Worm (Caenorhabditis elegans) whole organism, young adult: ENCODE results near the gene C17H12.6.

Experiments used
- D2030.7 ChIP-seq: fragments of 200-800 bp; sonication (Bioruptor generic); IDR thresholded peaks from 2 replicates; pipeline ENCODE4 v1.3.6; 2022; ENCODE audit warnings: missing genetic modification reagents, missing genetic modification characterization, missing compliant biosample characterization
- F10E7.11 ChIP-seq: sonication (generic microtip); optimal IDR thresholded peaks from 2 replicates; lab custom pipeline; 2017; ENCODE audit warnings: mild to moderate bottlenecking, missing genetic modification characterization, moderate library complexity, missing compliant biosample characterization
- F33H1.4 ChIP-seq: fragments of 200-800 bp; sonication (Bioruptor generic); IDR thresholded peaks from 2 replicates; pipeline ENCODE4 v1.3.6; 2022; ENCODE audit warnings: missing genetic modification reagents, missing genetic modification characterization, missing compliant biosample characterization
- F39B2.1 ChIP-seq: fragments of 200-800 bp; sonication (Bioruptor generic); IDR thresholded peaks from 2 replicates; pipeline ENCODE4 v1.3.6; 2022; ENCODE audit warnings: missing genetic modification reagents, missing genetic modification characterization, missing compliant biosample characterization
- F49E8.2 ChIP-seq: sonication (generic microtip); optimal IDR thresholded peaks from 3 replicates; lab custom pipeline; 2017; ENCODE audit warnings: missing genetic modification characterization, mild to moderate bottlenecking, missing compliant biosample characterization, antibody characterized with exemption, moderate library complexity; ENCODE audit not compliant: insufficient read depth
- F52B5.7 ChIP-seq: sonication (generic microtip); optimal IDR thresholded peaks from 2 replicates; lab custom pipeline; 2016; ENCODE audit warnings: mild to moderate bottlenecking, missing genetic modification characterization, missing compliant biosample characterization
- K11D2.4 ChIP-seq: fragments of 200-800 bp; sonication (Bioruptor generic); IDR thresholded peaks from 2 replicates; pipeline ENCODE4 v1.3.6; 2022; ENCODE audit warnings: missing genetic modification reagents, missing genetic modification characterization, missing compliant biosample characterization
- K12H6.12 ChIP-seq: fragments of 200-800 bp; sonication (Bioruptor generic); optimal IDR thresholded peaks from 2 replicates; lab custom pipeline; 2018; ENCODE audit warnings: mild to moderate bottlenecking, missing genetic modification characterization, missing compliant biosample characterization
- T07F8.4 ChIP-seq: sonication (generic microtip); optimal IDR thresholded peaks from 2 replicates; lab custom pipeline; 2016; ENCODE audit warnings: mild to moderate bottlenecking, missing genetic modification characterization, moderate library complexity, missing compliant biosample characterization
- Y56A3A.18 ChIP-seq: fragments of 200-800 bp; sonication (Bioruptor generic); IDR thresholded peaks from 2 replicates; pipeline ENCODE4 v1.3.6; 2022; ENCODE audit warnings: missing genetic modification reagents, missing genetic modification characterization, missing compliant biosample characterization
- Y79H2A.3 ChIP-seq: fragments of 200-800 bp; sonication (Bioruptor generic); conservative IDR thresholded peaks from 2 replicates; pipeline ENCODE4 v1.3.6; 2022; ENCODE audit warnings: missing genetic modification reagents, missing genetic modification characterization, missing compliant biosample characterization
- ama-1 ChIP-seq, 3 experiments: fragments of 150-350 bp in 1 of 3; sonication (generic microtip) in 2 of 3; optimal IDR thresholded peaks; 2 replicates each; lab custom pipeline; 2014 to 2018; ENCODE audit warnings: missing biosample characterization in 2 of 3, missing genetic modification characterization in 2 of 3, missing genetic modification reagents in 2 of 3
- attf-3 ChIP-seq: fragments of 200-800 bp; sonication (Bioruptor generic); conservative IDR thresholded peaks from 2 replicates; pipeline ENCODE4 v1.3.6; 2022; ENCODE audit warnings: missing genetic modification reagents, missing genetic modification characterization, missing compliant biosample characterization
- ccch-3 ChIP-seq: fragments of 200-800 bp; sonication (Bioruptor generic); optimal IDR thresholded peaks from 2 replicates; lab custom pipeline; 2018; ENCODE audit warnings: mild to moderate bottlenecking, missing genetic modification characterization, missing compliant biosample characterization
- ceh-79 ChIP-seq: sonication (generic microtip); optimal IDR thresholded peaks from 2 replicates; lab custom pipeline; 2017; ENCODE audit warnings: mild to moderate bottlenecking, missing genetic modification characterization, missing compliant biosample characterization
- ceh-91 ChIP-seq: fragments of 200-800 bp; sonication (Bioruptor generic); IDR thresholded peaks from 2 replicates; pipeline ENCODE4 v1.3.6; 2022; ENCODE audit warnings: missing genetic modification reagents, missing genetic modification characterization, missing compliant biosample characterization
- chd-7 ChIP-seq: sonication (generic microtip); optimal IDR thresholded peaks from 2 replicates; lab custom pipeline; 2016; ENCODE audit warnings: mild to moderate bottlenecking, missing genetic modification characterization, moderate library complexity, missing compliant biosample characterization
- dox-1 ChIP-seq: fragments of 200-800 bp; sonication (Bioruptor generic); IDR thresholded peaks from 2 replicates; pipeline ENCODE4 v1.3.6; 2022; ENCODE audit warnings: missing genetic modification reagents, missing genetic modification characterization, missing compliant biosample characterization
- egrh-3 ChIP-seq: fragments of 200-800 bp; sonication (Bioruptor generic); IDR thresholded peaks from 2 replicates; pipeline ENCODE4 v1.3.6; 2022; ENCODE audit warnings: missing genetic modification reagents, missing genetic modification characterization, missing compliant biosample characterization
- ets-4 ChIP-seq: fragments of 200-800 bp; sonication (Bioruptor generic); optimal IDR thresholded peaks from 2 replicates; lab custom pipeline; 2018; ENCODE audit warnings: mild to moderate bottlenecking, missing genetic modification characterization, missing compliant biosample characterization
- him-1 ChIP-seq: sonication (generic microtip); optimal IDR thresholded peaks from 2 replicates; lab custom pipeline; 2016; ENCODE audit warnings: missing genotype, missing genetic modification reagents, missing genetic modification characterization, missing compliant biosample characterization
- hmg-1.2 ChIP-seq: fragments of 200-800 bp; sonication (Bioruptor generic); IDR thresholded peaks from 2 replicates; pipeline ENCODE4 v1.3.6; 2022; ENCODE audit warnings: missing genetic modification reagents, missing genetic modification characterization, missing compliant biosample characterization
- hrde-1 ChIP-seq: sonication (generic microtip); optimal IDR thresholded peaks from 2 replicates; lab custom pipeline; 2016; ENCODE audit warnings: missing genetic modification characterization, mild to moderate bottlenecking, missing compliant biosample characterization, moderate library complexity, missing genotype, missing genetic modification reagents, borderline replicate concordance
- lin-26 ChIP-seq: fragments of 200-800 bp; sonication (Bioruptor generic); IDR thresholded peaks from 2 replicates; pipeline ENCODE4 v1.3.6; 2022; ENCODE audit warnings: missing genetic modification reagents, missing genetic modification characterization, missing compliant biosample characterization
- lin-35 ChIP-seq, 3 experiments: fragments of 150-350 bp in 2 of 3; sonication (generic microtip) in 1 of 3; optimal IDR thresholded peaks; 2 replicates each; lab custom pipeline; 2014 to 2018; ENCODE audit warnings: missing biosample characterization in 3 of 3, missing genetic modification characterization in 3 of 3, missing genetic modification reagents in 3 of 3
- lin-40 ChIP-seq: sonication (generic microtip); optimal IDR thresholded peaks from 2 replicates; lab custom pipeline; 2016; ENCODE audit warnings: missing genetic modification characterization, mild to moderate bottlenecking, missing compliant biosample characterization, missing genotype, missing genetic modification reagents
- lir-1 ChIP-seq: fragments of 200-800 bp; sonication (Bioruptor generic); conservative IDR thresholded peaks from 2 replicates; pipeline ENCODE4 v1.3.6; 2022; ENCODE audit warnings: missing genetic modification reagents, missing genetic modification characterization, missing compliant biosample characterization
- lsl-1 ChIP-seq: fragments of 200-800 bp; sonication (Bioruptor generic); optimal IDR thresholded peaks from 2 replicates; lab custom pipeline; 2018; ENCODE audit warnings: mild to moderate bottlenecking, missing genetic modification characterization, moderate library complexity, missing compliant biosample characterization
- madf-10 ChIP-seq: sonication (generic microtip); optimal IDR thresholded peaks from 2 replicates; lab custom pipeline; 2016; ENCODE audit warnings: mild to moderate bottlenecking, missing genetic modification characterization, missing compliant biosample characterization
- madf-8 ChIP-seq: fragments of 200-800 bp; sonication (Bioruptor generic); conservative IDR thresholded peaks from 2 replicates; pipeline ENCODE4 v1.3.6; 2022; ENCODE audit warnings: missing genetic modification reagents, missing genetic modification characterization, missing compliant biosample characterization
- nhr-120 ChIP-seq: fragments of 200-800 bp; sonication (Bioruptor generic); IDR thresholded peaks from 2 replicates; pipeline ENCODE4 v1.3.6; 2022; ENCODE audit warnings: missing genetic modification characterization, missing compliant biosample characterization
- nhr-90 ChIP-seq: sonication (generic microtip); optimal IDR thresholded peaks from 2 replicates; lab custom pipeline; 2016; ENCODE audit warnings: missing genotype, mild to moderate bottlenecking, missing genetic modification characterization, missing compliant biosample characterization
- rcor-1 ChIP-seq: fragments of 200-800 bp; sonication (Bioruptor generic); IDR thresholded peaks from 2 replicates; pipeline ENCODE4 v1.3.6; 2022; ENCODE audit warnings: missing genetic modification reagents, missing genetic modification characterization, missing compliant biosample characterization
- rec-8 ChIP-seq, 2 experiments: sonication (generic microtip); optimal IDR thresholded peaks; 2 replicates each; lab custom pipeline; 2016; ENCODE audit warnings: mild to moderate bottlenecking in 2 of 2, missing genetic modification characterization in 2 of 2, missing genetic modification reagents in 2 of 2, missing genotype in 2 of 2, missing biosample characterization in 1 of 2, missing compliant biosample characterization in 1 of 2, moderate library complexity in 1 of 2
- repo-1 ChIP-seq: sonication (generic microtip); optimal IDR thresholded peaks from 2 replicates; lab custom pipeline; 2017; ENCODE audit warnings: mild to moderate bottlenecking, missing genetic modification characterization, missing compliant biosample characterization
- sea-2 ChIP-seq: fragments of 200-800 bp; sonication (Bioruptor generic); IDR thresholded peaks from 2 replicates; pipeline ENCODE4 v1.3.6; 2022; ENCODE audit warnings: missing genetic modification characterization, missing compliant biosample characterization
- snpc-1.1 ChIP-seq: sonication (generic microtip); optimal IDR thresholded peaks from 2 replicates; lab custom pipeline; 2017; ENCODE audit warnings: missing genetic modification characterization, mild to moderate bottlenecking, missing compliant biosample characterization, antibody characterized with exemption, moderate library complexity, missing genotype, missing genetic modification reagents; ENCODE audit not compliant: insufficient read depth
- snpc-4 ChIP-seq, 5 experiments: fragments of 150-350 bp in 1 of 5; sonication (generic microtip) in 4 of 5; optimal IDR thresholded peaks; 2 replicates each; lab custom pipeline; 2014 to 2018; ENCODE audit warnings: missing genetic modification characterization in 5 of 5, missing biosample characterization in 3 of 5, antibody characterized with exemption in 2 of 5, mild to moderate bottlenecking in 2 of 5, missing compliant biosample characterization in 2 of 5, missing genotype in 2 of 5, moderate library complexity in 2 of 5, missing genetic modification reagents in 1 of 5
- tbp1 ChIP-seq: fragments of 200-800 bp; sonication (Bioruptor generic); optimal IDR thresholded peaks from 2 replicates; lab custom pipeline; 2018; ENCODE audit warnings: mild to moderate bottlenecking, missing genetic modification characterization, missing compliant biosample characterization
- unc-130 ChIP-seq: sonication (generic microtip); optimal IDR thresholded peaks from 2 replicates; lab custom pipeline; 2016; ENCODE audit warnings: missing genetic modification reagents, missing genetic modification characterization, missing compliant biosample characterization
- unc-62 ChIP-seq: fragments of 150-350 bp; optimal IDR thresholded peaks from 2 replicates; lab custom pipeline; 2014; ENCODE audit warnings: missing biosample characterization, missing genetic modification reagents, missing genetic modification characterization
- xnd-1 ChIP-seq: sonication (generic microtip); optimal IDR thresholded peaks from 2 replicates; lab custom pipeline; 2016; ENCODE audit warnings: missing genotype, missing genetic modification reagents, missing genetic modification characterization, missing compliant biosample characterization
- ztf-18 ChIP-seq: sonication (generic microtip); optimal IDR thresholded peaks from 2 replicates; lab custom pipeline; 2016; ENCODE audit warnings: missing genotype, mild to moderate bottlenecking, missing genetic modification characterization, missing compliant biosample characterization
- ztf-28 ChIP-seq: fragments of 200-800 bp; sonication (Bioruptor generic); IDR thresholded peaks from 2 replicates; pipeline ENCODE4 v1.3.6; 2022; ENCODE audit warnings: missing genetic modification reagents, missing genetic modification characterization, missing compliant biosample characterization
- ztf-6 ChIP-seq: fragments of 200-800 bp; sonication (Bioruptor generic); IDR thresholded peaks from 2 replicates; pipeline ENCODE4 v1.3.6; 2022; ENCODE audit warnings: missing genetic modification reagents, missing genetic modification characterization, missing compliant biosample characterization

The C17H12.6 gene

ce11 chrIV:6789950-6790349 lies 32.4 kb downstream of the C17H12.6 start (continued):
- no peak for TF ChIP-seq hrde-1 (tag; lab: Kevin White, UChicago)
- no peak for TF ChIP-seq lin-26 (GFP tag; lab: Robert Waterston, UW)
- no peak for TF ChIP-seq ztf-28 (GFP tag; lab: Robert Waterston, UW)
- no peak for TF ChIP-seq lin-35 (GFP tag; optimal IDR thresholded peaks at IDR 0.05; lab: Kevin White, UChicago)
- no peak for TF ChIP-seq chd-7
- peak; percentile 26; the same call in 1 of the 2 replicates for TF ChIP-seq madf-8 (GFP tag; lab: Robert Waterston, UW)
- TF ChIP-seq D2030.7 (GFP tag; lab: Robert Waterston, UW) = 0 out of 2 replicates have a peak, but pooled peaks have one; percentile 25
- TF ChIP-seq hmg-1.2 (GFP tag; lab: Robert Waterston, UW) = no peak
- no peak for TF ChIP-seq lir-1 (GFP tag; lab: Robert Waterston, UW)
- TF ChIP-seq F33H1.4 (GFP tag; lab: Robert Waterston, UW) = peak; percentile 83
- 0 out of 2 replicates have a peak, but pooled peaks have one; percentile 4 for TF ChIP-seq dox-1 (GFP tag; lab: Robert Waterston, UW)
- no peak for TF ChIP-seq F10E7.11
- no peak for TF ChIP-seq nhr-120
- TF ChIP-seq sea-2 (GFP tag; lab: Robert Waterston, UW) = no peak
- TF ChIP-seq ccch-3 (GFP tag; lab: Kevin White, UChicago) = no peak
- TF ChIP-seq K11D2.4 = no peak
- TF ChIP-seq lin-40 (tag; lab: Kevin White, UChicago) = no peak
- peak; percentile 32 for TF ChIP-seq tbp1 (GFP tag; lab: Kevin White, UChicago)
- TF ChIP-seq ets-4 (GFP tag; lab: Kevin White, UChicago) = no peak
- TF ChIP-seq F49E8.2 = peak; percentile 34
- peak; percentile 60 for TF ChIP-seq xnd-1 (tag; lab: Kevin White, UChicago)
- peak; percentile 6 for TF ChIP-seq him-1 (tag; lab: Kevin White, UChicago)
- peak; percentile 94 for TF ChIP-seq lsl-1
- no peak for TF ChIP-seq unc-62
- TF ChIP-seq snpc-1.1 = peak; percentile 43
- TF ChIP-seq F52B5.7 = no peak
- no peak for TF ChIP-seq unc-130 (GFP tag; lab: Kevin White, UChicago)

ce11 chrIV:6785873-6786272 lies 36.4 kb downstream of the C17H12.6 start:
- TF ChIP-seq ccch-3 (GFP tag; lab: Kevin White, UChicago) (no peak), T07F8.4 (tag; lab: Kevin White, UChicago) (no peak), chd-7 (peak; percentile 38), ama-1 (optimal IDR thresholded peaks at IDR 0.05; lab: Kevin White, UChicago) (no peak), ama-1 (GFP tag; optimal IDR thresholded peaks at IDR 0.05; lab: Kevin White, UChicago) (no peak), F33H1.4 (GFP tag; lab: Robert Waterston, UW) (no peak), madf-10 (tag; lab: Kevin White, UChicago) (peak; percentile 17), repo-1 (tag; lab: Kevin White, UChicago) (peak; percentile 42), ceh-79 (no peak), snpc-4 (GFP tag; optimal IDR thresholded peaks at IDR 0.05; lab: Kevin White, UChicago) (no peak), snpc-4 (tag; optimal IDR thresholded peaks at IDR 0.05; lab: Kevin White, UChicago) (peak in 3 of 4 experiments; percentile 27 to 35 (median 30)), ztf-6 (no peak), Y79H2A.3 (GFP tag; lab: Robert Waterston, UW) (no peak), lin-35 (GFP tag; optimal IDR thresholded peaks at IDR 0.05; lab: Kevin White, UChicago) (peak in 1 of 3 experiments; percentile 80), dox-1 (GFP tag; lab: Robert Waterston, UW) (peak; percentile 81), rec-8 (tag; optimal IDR thresholded peaks at IDR 0.05; lab: Kevin White, UChicago) (no peak), ceh-91 (GFP tag; lab: Robert Waterston, UW) (no peak), hmg-1.2 (GFP tag; lab: Robert Waterston, UW) (peak; percentile 96), ztf-18 (tag; lab: Kevin White, UChicago) (no peak), tbp1 (GFP tag; lab: Kevin White, UChicago) (peak; percentile 39), rcor-1 (GFP tag; lab: Robert Waterston, UW) (no peak), snpc-1.1 (no peak), K12H6.12 (tag; lab: Kevin White, UChicago) (peak; percentile 57), F39B2.1 (no peak), Y56A3A.18 (GFP tag; lab: Robert Waterston, UW) (peak; percentile 45; the same call in 1 of the 2 replicates), egrh-3 (GFP tag; lab: Robert Waterston, UW) (no peak), sea-2 (GFP tag; lab: Robert Waterston, UW) (no peak), nhr-90 (tag; lab: Kevin White, UChicago) (no peak), attf-3 (GFP tag; lab: Robert Waterston, UW) (no peak)
